Fruit fly (Drosophila melanogaster) S2 (cell line): ENCODE results near the gene uif.

Experiments
- CG8478 ChIP-seq: fragments of >200 bp; optimal IDR thresholded peaks from 2 replicates; lab custom pipeline; 2018
- CTCF ChIP-seq, 2 experiments: fragments of >200 bp; optimal IDR thresholded peaks; 2 replicates each; lab custom pipeline; 2018

The uif gene

dm6 chr2L:7009807-7010470 is at the start of gene uif:
Gene uif (minus strand): TSS chr2L:7010359.
- no peak for TF ChIP-seq CTCF (optimal IDR thresholded peaks at IDR 0.05; lab: Kevin White, UChicago)
- TF ChIP-seq CG8478 (lab: Kevin White, UChicago): no peak

DNA sequence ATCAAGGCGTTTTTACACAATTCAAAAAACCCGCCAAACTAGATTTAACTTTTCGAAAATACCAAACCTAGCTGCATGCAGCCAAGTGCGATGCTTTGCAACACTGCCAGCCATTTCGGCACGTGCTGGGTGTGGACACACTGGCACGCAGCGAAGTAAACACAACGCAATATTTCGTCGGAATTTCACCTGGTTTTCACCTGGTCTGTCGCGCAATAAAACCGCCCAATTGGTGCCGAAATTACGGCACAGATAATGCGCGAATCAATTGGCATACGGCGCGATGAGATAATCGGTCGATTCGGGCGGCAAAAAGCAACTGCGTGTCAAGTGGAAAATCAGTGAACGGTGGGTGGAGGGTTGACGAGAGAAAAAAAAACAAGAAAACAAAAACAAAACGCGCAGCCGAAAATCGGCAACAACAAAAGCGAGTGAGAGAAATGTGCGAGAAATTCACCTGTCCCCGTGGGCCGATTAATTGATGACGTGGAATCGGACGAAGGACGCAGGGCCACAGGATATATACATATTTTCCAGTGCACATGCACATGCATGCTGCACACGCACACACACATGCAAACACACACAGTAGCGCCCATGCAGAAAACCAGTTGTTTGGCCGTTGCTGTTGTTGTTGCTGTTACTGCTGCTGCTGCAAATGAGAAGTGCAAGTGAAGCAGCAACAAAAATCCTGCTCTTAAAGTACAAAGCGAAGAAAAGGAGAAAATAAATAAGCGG is 46.2 kb upstream of the uif start, which contains the start of gene Mnn1:
Mnn1 (plus strand) TSS at position 113 of the 738 bp plus-strand sequence.
- TF ChIP-seq CTCF (optimal IDR thresholded peaks at IDR 0.05; lab: Kevin White, UChicago): peak; percentile 3 to 29
- TF ChIP-seq CG8478 (lab: Kevin White, UChicago): no peak

- TF ChIP-seq CG8478 (lab: Kevin White, UChicago) (no peak), CTCF (optimal IDR thresholded peaks at IDR 0.05; lab: Kevin White, UChicago) (no peak)
Observed at dm6 chr2L:7051740-7052139, 41.6 kb upstream of the uif start.

DNA sequence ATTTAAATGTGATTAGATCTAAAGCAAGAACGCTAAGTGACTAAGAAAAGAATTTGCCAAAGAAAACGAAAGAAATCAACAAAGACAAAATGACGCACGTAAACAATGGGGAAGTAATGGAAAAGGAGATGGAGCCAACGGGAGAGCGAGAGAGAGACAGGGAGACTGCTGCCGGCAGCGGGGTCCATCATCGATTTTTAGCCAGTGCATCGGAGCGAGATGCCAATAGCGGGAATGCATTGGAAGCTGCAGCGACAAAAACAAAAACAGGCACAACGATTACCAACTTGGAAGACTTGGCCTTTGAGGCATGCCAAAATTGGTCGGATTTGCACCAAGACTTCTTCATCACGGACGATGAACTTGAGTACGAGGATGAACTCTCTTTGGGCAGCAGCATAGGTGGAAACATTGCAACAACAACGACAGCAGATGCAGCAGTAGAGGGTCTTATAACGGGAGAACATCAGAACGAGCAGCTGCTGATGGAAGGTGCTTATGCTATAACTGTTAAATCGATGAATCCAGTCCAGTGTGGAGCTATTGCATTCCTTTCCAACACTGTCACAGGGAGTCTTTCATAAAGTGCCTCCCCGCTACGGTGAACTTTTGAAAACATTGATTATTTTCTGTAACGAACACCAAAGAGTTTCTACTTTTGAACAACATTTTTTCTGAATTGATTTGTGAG is 40.5 kb upstream of the uif start:
- TF ChIP-seq CTCF (optimal IDR thresholded peaks at IDR 0.05; lab: Kevin White, UChicago) (no peak), CG8478 (lab: Kevin White, UChicago) (no peak)

DNA sequence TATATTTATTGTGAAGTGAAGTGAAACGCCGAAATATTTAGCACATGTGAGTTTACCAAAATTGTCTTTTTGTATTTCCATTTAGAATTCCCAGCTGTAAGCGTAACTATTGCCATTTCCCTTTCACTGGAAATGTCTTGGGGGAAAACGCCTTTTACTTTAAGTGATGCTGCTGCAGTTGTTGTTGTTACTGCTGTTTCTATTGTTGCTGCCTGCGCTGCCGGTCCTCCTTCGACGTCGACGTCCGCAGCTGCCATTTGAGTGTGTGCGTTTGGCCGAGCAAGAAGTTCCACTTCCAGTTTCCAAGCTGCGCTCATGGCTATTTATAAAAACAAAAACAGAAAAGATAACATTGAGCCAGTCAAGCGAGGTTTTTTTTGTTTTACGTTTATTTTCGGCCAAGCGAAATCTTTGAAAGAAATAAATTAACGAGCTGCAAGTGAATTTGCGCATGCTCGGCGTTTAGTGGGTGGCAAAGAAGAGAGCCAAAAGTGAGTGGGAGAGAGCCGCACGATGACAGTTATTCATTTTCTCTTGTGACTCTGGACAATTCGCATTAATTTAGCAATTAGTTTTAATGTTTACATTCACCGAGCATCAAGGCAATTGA is 39.6 kb upstream of the uif start:
- TF ChIP-seq CTCF (optimal IDR thresholded peaks at IDR 0.05; lab: Kevin White, UChicago): no peak

DNA sequence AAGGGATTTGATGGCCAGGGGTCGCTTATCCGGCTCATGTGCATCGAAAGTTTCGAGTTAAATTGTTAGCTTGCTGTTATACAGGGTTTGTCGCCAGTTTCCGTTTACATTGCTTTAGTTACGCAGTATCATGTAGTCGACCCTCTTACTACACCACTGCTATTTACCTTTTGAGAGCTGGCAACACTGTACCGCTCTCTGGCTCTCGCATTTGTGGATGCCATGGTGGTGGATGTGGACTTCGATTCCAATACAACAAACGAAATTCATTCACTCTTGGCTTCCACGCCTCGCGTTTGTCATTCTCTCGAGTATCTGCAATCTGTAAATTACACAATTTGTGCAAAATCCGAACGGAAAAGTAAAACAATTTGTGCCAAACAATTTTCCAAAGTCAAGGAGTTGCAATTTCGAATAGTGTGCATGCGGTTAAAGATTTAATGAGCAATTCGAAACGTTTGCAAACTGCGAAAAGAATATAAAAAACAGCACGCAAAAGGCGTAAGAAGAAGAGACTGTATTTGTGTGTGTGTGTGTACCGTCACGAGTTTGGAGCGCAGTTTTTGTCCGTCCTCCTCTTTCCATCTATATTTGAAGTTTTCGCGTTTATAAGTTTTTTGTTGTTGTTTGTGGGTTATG is 39.0 kb upstream of the uif start:
- TF ChIP-seq CTCF (optimal IDR thresholded peaks at IDR 0.05; lab: Kevin White, UChicago) (peak in 1 of 2 experiments; percentile 35), CG8478 (lab: Kevin White, UChicago) (no peak)

- TF ChIP-seq CTCF (optimal IDR thresholded peaks at IDR 0.05; lab: Kevin White, UChicago) (no peak), CG8478 (lab: Kevin White, UChicago) (no peak)
Observed at dm6 chr2L:7047703-7048102, 37.5 kb upstream of the uif start.

DNA sequence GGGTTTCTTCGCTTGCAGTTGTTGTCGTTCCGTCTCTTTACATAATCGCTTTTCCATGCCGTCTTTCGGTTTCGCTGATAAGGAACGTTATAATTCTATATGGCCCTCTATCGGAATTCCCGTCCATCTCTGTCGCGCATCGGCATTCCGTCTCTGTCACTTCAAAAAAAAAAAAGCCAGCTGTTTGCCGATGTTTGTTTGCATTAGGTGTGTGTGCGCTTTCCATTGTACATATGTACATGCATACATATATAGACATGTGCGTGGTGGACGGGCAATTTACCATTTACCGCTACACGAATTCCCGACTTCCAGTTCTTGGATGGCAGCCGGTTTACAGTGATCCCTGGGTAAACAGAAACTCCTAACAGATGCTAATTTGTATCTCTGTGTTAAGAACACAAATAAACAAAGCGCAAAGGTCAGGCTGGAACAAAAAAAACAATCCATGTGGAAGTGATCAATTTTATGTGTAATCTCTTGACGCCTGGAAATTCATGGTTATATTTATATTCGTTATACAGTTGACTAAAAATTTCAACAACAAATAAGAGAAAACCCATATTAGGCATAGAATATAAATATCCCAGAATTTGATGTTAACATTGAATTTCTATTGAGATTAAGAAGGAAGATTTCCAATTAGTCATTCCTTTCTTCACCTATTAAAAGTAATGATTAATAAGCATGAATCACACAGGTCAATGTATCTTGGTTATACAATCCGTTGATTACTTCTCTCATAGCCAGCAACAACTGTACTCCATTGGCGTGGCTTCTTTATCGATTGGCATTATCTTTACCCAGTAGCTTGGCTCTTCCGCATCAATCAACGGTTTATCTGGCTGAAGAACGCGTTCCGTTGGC is 33.1 kb upstream of the uif start:
- no peak for TF ChIP-seq CG8478 (lab: Kevin White, UChicago)
- peak in 1 of 2 experiments; percentile 5 for TF ChIP-seq CTCF (optimal IDR thresholded peaks at IDR 0.05; lab: Kevin White, UChicago)

- TF ChIP-seq CG8478 (lab: Kevin White, UChicago) (no peak), CTCF (optimal IDR thresholded peaks at IDR 0.05; lab: Kevin White, UChicago) (no peak)
Observed at dm6 chr2L:7042150-7042811, 32.1 kb upstream of the uif start.

- TF ChIP-seq CG8478 (lab: Kevin White, UChicago) (no peak), CTCF (optimal IDR thresholded peaks at IDR 0.05; lab: Kevin White, UChicago) (no peak)
Observed at dm6 chr2L:7039342-7039684, 29.2 kb upstream of the uif start.

DNA sequence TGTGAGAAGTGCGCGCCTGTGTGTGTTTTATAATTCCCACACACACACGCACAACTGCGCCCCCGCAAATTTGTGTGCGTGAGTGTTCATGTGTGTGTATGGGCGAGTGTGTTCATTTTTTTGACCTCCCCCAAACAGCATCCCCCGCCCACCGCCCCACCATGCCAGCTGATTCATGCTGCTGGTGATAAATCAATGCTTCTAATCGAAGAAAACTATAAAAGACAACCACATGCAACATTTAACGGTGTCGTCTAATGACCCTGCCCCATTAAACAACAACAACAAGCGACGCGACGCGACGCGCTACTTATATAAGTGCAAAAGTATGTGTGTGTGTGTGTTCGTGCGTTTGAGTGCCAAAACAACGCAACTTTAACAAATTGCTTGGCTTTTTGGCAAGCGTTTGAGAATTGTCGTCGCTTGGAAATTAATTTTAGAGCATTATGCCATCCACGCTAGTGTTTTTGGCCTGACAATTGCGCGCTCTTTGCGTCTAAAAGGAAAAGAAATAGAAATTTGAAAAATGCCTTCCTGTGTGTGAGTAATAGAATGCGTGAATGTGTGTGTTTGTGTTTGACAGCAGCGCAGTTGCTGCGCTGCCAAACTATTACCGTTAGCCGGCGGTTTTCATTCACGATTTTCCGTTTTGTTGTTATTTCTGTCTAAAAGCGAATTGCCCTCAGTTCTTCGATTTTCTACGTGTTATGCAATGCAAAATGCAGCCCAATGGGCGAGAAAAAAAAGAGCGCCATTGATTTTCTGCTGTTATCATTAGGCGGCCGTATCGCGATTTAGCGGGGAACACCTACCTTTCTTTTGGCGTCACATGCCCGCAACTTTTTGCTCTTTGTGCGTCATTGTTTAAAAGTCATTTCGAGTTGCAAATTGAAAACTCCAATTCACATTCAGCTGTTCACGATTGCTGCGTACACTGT is 28.5 kb upstream of the uif start:
- TF ChIP-seq CTCF (optimal IDR thresholded peaks at IDR 0.05; lab: Kevin White, UChicago) (no peak), CG8478 (lab: Kevin White, UChicago) (no peak)

- TF ChIP-seq CTCF (optimal IDR thresholded peaks at IDR 0.05; lab: Kevin White, UChicago): peak; percentile 14 to 24
- TF ChIP-seq CG8478 (lab: Kevin White, UChicago): no peak
Observed at dm6 chr2L:7037773-7038327, 27.7 kb upstream of the uif start, which contains the start of gene milt. Gene milt (plus strand): TSS chr2L:7037823.
